Fruit fly (Drosophila melanogaster) whole organism, pupa: ENCODE results near the gene TRAM.

Experiments
- CG10348 ChIP-seq: fragments of 200-800 bp; sonication (Bioruptor generic); IDR thresholded peaks from 2 replicates; pipeline ENCODE4 v1.3.6; 2022; ENCODE audit warnings: missing biosample characterization, missing genetic modification characterization
- CG12605 ChIP-seq: fragments of 200-800 bp; sonication (Bioruptor generic); IDR thresholded peaks from 2 replicates; pipeline ENCODE4 v1.3.6; 2022; ENCODE audit warnings: missing biosample characterization, missing genetic modification characterization
- CG13204 ChIP-seq: fragments of 200-800 bp; sonication (Bioruptor generic); optimal IDR thresholded peaks from 2 replicates; lab custom pipeline; 2018; ENCODE audit warnings: missing biosample characterization, mild to moderate bottlenecking, missing genetic modification characterization, moderate library complexity
- CG14655 ChIP-seq: fragments of 200-800 bp; sonication (Bioruptor generic); optimal IDR thresholded peaks from 3 replicates; lab custom pipeline; 2017; ENCODE audit warnings: mild to moderate bottlenecking, missing biosample characterization, missing genetic modification reagents, missing genetic modification characterization
- CG15710 ChIP-seq: fragments of 200-800 bp; sonication (Bioruptor generic); optimal IDR thresholded peaks from 2 replicates; lab custom pipeline; 2018; ENCODE audit warnings: missing biosample characterization, mild to moderate bottlenecking, missing genetic modification characterization, moderate library complexity
- CG17806 ChIP-seq: fragments of 200-800 bp; sonication (Bioruptor generic); optimal IDR thresholded peaks from 2 replicates; lab custom pipeline; 2018; ENCODE audit warnings: missing biosample characterization, mild to moderate bottlenecking, missing genetic modification characterization, moderate library complexity
- CG32121 ChIP-seq: fragments of 200-800 bp; sonication (Bioruptor generic); IDR thresholded peaks from 2 replicates; pipeline ENCODE4 v1.3.6; 2022; ENCODE audit warnings: missing biosample characterization, missing genetic modification characterization
- CG34367 ChIP-seq: fragments of 200-800 bp; sonication (Bioruptor generic); optimal IDR thresholded peaks from 2 replicates; lab custom pipeline; 2018; ENCODE audit warnings: missing biosample characterization, mild to moderate bottlenecking, missing genetic modification characterization
- CG4496 ChIP-seq: fragments of 200-800 bp; sonication (Bioruptor generic); IDR thresholded peaks from 3 replicates; pipeline ENCODE4 v1.3.6; 2022; ENCODE audit warnings: missing biosample characterization, missing genetic modification characterization
- CG8159 ChIP-seq: fragments of 200-800 bp; sonication (Bioruptor generic); optimal IDR thresholded peaks from 3 replicates; lab custom pipeline; 2018; ENCODE audit warnings: missing biosample characterization, mild to moderate bottlenecking, missing genetic modification characterization, moderate library complexity
- CG8301 ChIP-seq: fragments of 200-800 bp; sonication (Bioruptor generic); optimal IDR thresholded peaks from 2 replicates; lab custom pipeline; 2018; ENCODE audit warnings: missing biosample characterization, mild to moderate bottlenecking, missing genetic modification characterization
- CG9948 ChIP-seq: fragments of 200-800 bp; sonication (Bioruptor generic); optimal IDR thresholded peaks from 2 replicates; lab custom pipeline; 2018; ENCODE audit warnings: missing biosample characterization, mild to moderate bottlenecking, missing genetic modification characterization, moderate library complexity
- D1 ChIP-seq: fragments of 200-800 bp; sonication (Bioruptor generic); optimal IDR thresholded peaks from 2 replicates; lab custom pipeline; 2018; ENCODE audit warnings: missing biosample characterization, mild to moderate bottlenecking, missing genetic modification characterization, moderate library complexity
- EcR ChIP-seq: fragments of 200-800 bp; sonication (Bioruptor generic); optimal IDR thresholded peaks from 3 replicates; lab custom pipeline; 2019; ENCODE audit warnings: missing biosample characterization, missing genetic modification characterization, mild to moderate bottlenecking, moderate library complexity, missing genetic modification reagents
- Ets98B ChIP-seq: fragments of 200-800 bp; sonication (Bioruptor generic); IDR thresholded peaks from 2 replicates; pipeline ENCODE4 v1.3.6; 2022; ENCODE audit warnings: missing biosample characterization, missing genetic modification characterization
- Pif1A ChIP-seq: fragments of 200-800 bp; sonication (Bioruptor generic); optimal IDR thresholded peaks from 3 replicates; lab custom pipeline; 2016; ENCODE audit warnings: missing biosample characterization, missing genetic modification characterization
- Pif1B ChIP-seq: fragments of 200-800 bp; sonication (Bioruptor generic); optimal IDR thresholded peaks from 3 replicates; lab custom pipeline; 2016; ENCODE audit warnings: missing biosample characterization, missing genetic modification characterization
- Snoo ChIP-seq: fragments of 200-800 bp; sonication (Bioruptor generic); optimal IDR thresholded peaks from 3 replicates; lab custom pipeline; 2017; ENCODE audit warnings: missing biosample characterization, mild to moderate bottlenecking, missing genetic modification characterization, inconsistent platforms
- fd96Ca ChIP-seq: fragments of 200-800 bp; sonication (Bioruptor generic); IDR thresholded peaks from 3 replicates; pipeline ENCODE4 v1.3.6; 2022; ENCODE audit warnings: missing biosample characterization, missing genetic modification characterization
- gl ChIP-seq: fragments of 200-800 bp; sonication (Bioruptor generic); optimal IDR thresholded peaks from 2 replicates; lab custom pipeline; 2018; ENCODE audit warnings: missing biosample characterization, mild to moderate bottlenecking, missing genetic modification characterization
- rn ChIP-seq: fragments of 200-800 bp; sonication (Bioruptor generic); IDR thresholded peaks from 2 replicates; pipeline ENCODE4 v1.3.6; 2022; ENCODE audit warnings: missing biosample characterization, missing genetic modification characterization

The TRAM gene

dm6 chrX:932166-932565 lies 2.9 kb upstream of the TRAM start, which contains the start of the genes CG32815 and CG3706:
TSS of gene CG32815 (plus strand) at chrX:932466.
TSS of gene CG3706 (minus strand) at chrX:932475.
- TF ChIP-seq CG8301 (tag; lab: Kevin White, UChicago) (no peak), D1 (tag; lab: Kevin White, UChicago) (no peak), CG12605 (GFP tag; lab: Robert Waterston, UW) (no peak), rn (GFP tag; lab: Robert Waterston, UW) (no peak), CG8159 (no peak), CG10348 (GFP tag; lab: Robert Waterston, UW) (no peak), CG34367 (tag; lab: Kevin White, UChicago) (no peak), fd96Ca (GFP tag; lab: Robert Waterston, UW) (no peak), CG14655 (GFP tag; lab: Kevin White, UChicago) (no peak), CG15710 (no peak), Pif1B (GFP tag; lab: Kevin White, UChicago) (no peak), Pif1A (GFP tag; lab: Kevin White, UChicago) (no peak), CG32121 (GFP tag; lab: Robert Waterston, UW) (no peak), CG13204 (no peak), CG9948 (tag; lab: Kevin White, UChicago) (no peak), EcR (no peak), gl (tag; lab: Kevin White, UChicago) (no peak), Snoo (no peak)

- TF ChIP-seq CG8301 (tag; lab: Kevin White, UChicago), result no peak
- TF ChIP-seq EcR, result no peak
- no peak for TF ChIP-seq CG32121 (GFP tag; lab: Robert Waterston, UW)
- no peak for TF ChIP-seq CG13204
- no peak for TF ChIP-seq fd96Ca (GFP tag; lab: Robert Waterston, UW)
- no peak for TF ChIP-seq rn (GFP tag; lab: Robert Waterston, UW)
- TF ChIP-seq Ets98B (GFP tag; lab: Robert Waterston, UW), result no peak
- no peak for TF ChIP-seq CG15710
- no peak for TF ChIP-seq CG9948 (tag; lab: Kevin White, UChicago)
- TF ChIP-seq CG17806 (tag; lab: Kevin White, UChicago), result no peak
- no peak for TF ChIP-seq D1 (tag; lab: Kevin White, UChicago)
- TF ChIP-seq CG10348 (GFP tag; lab: Robert Waterston, UW), result no peak
- no peak for TF ChIP-seq Pif1B (GFP tag; lab: Kevin White, UChicago)
- no peak for TF ChIP-seq Pif1A (GFP tag; lab: Kevin White, UChicago)
- no peak for TF ChIP-seq CG4496 (GFP tag; lab: Robert Waterston, UW)
These were observed 2.2 kb upstream of the TRAM start for dm6 chrX:932859-933258.

dm6 chrX:933997-934396 lies 1.0 kb upstream of the TRAM start:
- TF ChIP-seq CG8159 (no peak), CG14655 (GFP tag; lab: Kevin White, UChicago) (no peak), D1 (tag; lab: Kevin White, UChicago) (no peak), CG17806 (tag; lab: Kevin White, UChicago) (no peak), CG9948 (tag; lab: Kevin White, UChicago) (no peak), CG10348 (GFP tag; lab: Robert Waterston, UW) (no peak), Pif1B (GFP tag; lab: Kevin White, UChicago) (no peak), CG4496 (GFP tag; lab: Robert Waterston, UW) (no peak), rn (GFP tag; lab: Robert Waterston, UW) (no peak), CG15710 (no peak), CG13204 (no peak), fd96Ca (GFP tag; lab: Robert Waterston, UW) (no peak), Pif1A (GFP tag; lab: Kevin White, UChicago) (no peak), EcR (no peak), CG34367 (tag; lab: Kevin White, UChicago) (no peak), CG8301 (tag; lab: Kevin White, UChicago) (no peak), CG32121 (GFP tag; lab: Robert Waterston, UW) (no peak)

dm6 chrX:935901-936207 lies 822 bp downstream of the TRAM start:
- TF ChIP-seq CG12605 (GFP tag; lab: Robert Waterston, UW) (no peak), CG10348 (GFP tag; lab: Robert Waterston, UW) (no peak), CG34367 (tag; lab: Kevin White, UChicago) (no peak), CG4496 (GFP tag; lab: Robert Waterston, UW) (no peak), CG32121 (GFP tag; lab: Robert Waterston, UW) (no peak), Pif1A (GFP tag; lab: Kevin White, UChicago) (no peak), CG17806 (tag; lab: Kevin White, UChicago) (no peak), rn (GFP tag; lab: Robert Waterston, UW) (no peak), CG8159 (no peak), CG8301 (tag; lab: Kevin White, UChicago) (no peak), Ets98B (GFP tag; lab: Robert Waterston, UW) (no peak)

dm6 chrX:940580-941184 lies 5.7 kb downstream of the TRAM start, which contains the start of the genes CG3704 and mus81:
TSS of gene CG3704 (minus strand) at chrX:940805.
TSS of gene mus81 (plus strand) at chrX:941075.
- TF ChIP-seq CG32121 (GFP tag; lab: Robert Waterston, UW) (no peak), fd96Ca (GFP tag; lab: Robert Waterston, UW) (no peak), CG13204 (no peak)
- TF ChIP-seq, all 21 proteins: peak for 0

- TF ChIP-seq fd96Ca (GFP tag; lab: Robert Waterston, UW) (no peak), CG15710 (no peak), CG9948 (tag; lab: Kevin White, UChicago) (no peak), CG8159 (no peak), rn (GFP tag; lab: Robert Waterston, UW) (no peak), Snoo (no peak)
These were observed 10.5 kb downstream of the TRAM start, which contains the start of gene CG3703 for dm6 chrX:945446-946013. TSS of gene CG3703 (minus strand) at chrX:945773.
